Worm (Caenorhabditis elegans): Measurements from ENCODE around the gene F35F11.2.

- TF ChIP-seq ces-1 (GFP tag; optimal IDR thresholded peaks at IDR 0.05) (peak; percentile 51), lsy-2 (tag; optimal IDR thresholded peaks at IDR 0.05) (no peak), drap-1 (GFP tag; optimal IDR thresholded peaks at IDR 0.05) (no peak), elt-3 (tag; optimal IDR thresholded peaks at IDR 0.05) (no peak), unc-39 (tag; optimal IDR thresholded peaks at IDR 0.05) (no peak), sptf-1 (tag; optimal IDR thresholded peaks at IDR 0.05) (no peak), nhr-237 (tag; optimal IDR thresholded peaks at IDR 0.05) (no peak)
These were observed 32.4 kb upstream of the F35F11.2 start, which contains the start of gene W02C12.2 for ce11 chrIV:4007697-4008096.

All from whole organism, mixed stage, embryonic.